Fruit fly (Drosophila melanogaster) whole organism: ENCODE measurements around the gene CG3213.

Experiments used
- CG8478 ChIP-seq: fragments of >200 bp; optimal IDR thresholded peaks from 2 replicates; lab custom pipeline; 2018; ENCODE audit warnings: inconsistent platforms
- Dll ChIP-seq: fragments of >200 bp; optimal IDR thresholded peaks from 2 replicates; lab custom pipeline; 2017
- EcR ChIP-seq, 2 experiments: fragments of >200 bp; optimal IDR thresholded peaks; 2 replicates each; lab custom pipeline; 2017; ENCODE audit warnings: missing biosample characterization in 2 of 2, missing genetic modification characterization in 2 of 2, missing genetic modification reagents in 2 of 2
- pan ChIP-seq: fragments of >200 bp; optimal IDR thresholded peaks from 2 replicates; lab custom pipeline; 2017
- psq ChIP-seq: fragments of >200 bp; optimal IDR thresholded peaks from 2 replicates; lab custom pipeline; 2017
- usp ChIP-seq: fragments of >200 bp; optimal IDR thresholded peaks from 2 replicates; lab custom pipeline; 2017; ENCODE audit warnings: missing biosample characterization, missing genetic modification characterization, mixed read lengths

dm6 chr2L:3510002-3510401 lies 9.4 kb downstream of the CG3213 start, which contains the start of gene CG31954:
- no peak for TF ChIP-seq usp
- TF ChIP-seq CG8478 (lab: Kevin White, UChicago) = no peak
- TF ChIP-seq Dll = no peak
- no peak for TF ChIP-seq pan
- no peak for TF ChIP-seq psq (lab: Kevin White, UChicago)
- no peak for TF ChIP-seq EcR (GFP tag; optimal IDR thresholded peaks at IDR 0.05; lab: Kevin White, UChicago)
